Fruit fly (Drosophila melanogaster) whole organism, embryonic: ENCODE measurements around the gene Cdc37.

Experiments
- Adf1 ChIP-seq: fragments of 200-800 bp; sonication (Bioruptor generic); IDR thresholded peaks from 2 replicates; pipeline ENCODE4 v1.3.6; 2022; ENCODE audit warnings: missing biosample characterization, missing genetic modification characterization
- Aef1 ChIP-seq: fragments of 200-800 bp; sonication (Bioruptor generic); IDR thresholded peaks from 3 replicates; pipeline ENCODE4 v1.3.6; 2022; ENCODE audit warnings: missing biosample characterization, missing genetic modification characterization
- Atf6 ChIP-seq: fragments of 200-800 bp; sonication (Bioruptor generic); IDR thresholded peaks from 2 replicates; pipeline ENCODE4 v1.3.6; 2022; ENCODE audit warnings: missing biosample characterization, missing genetic modification characterization
- BEAF-32 ChIP-seq: fragments of 200-800 bp; sonication (Bioruptor generic); optimal IDR thresholded peaks from 3 replicates; lab custom pipeline; 2017; ENCODE audit warnings: missing biosample characterization, missing genetic modification characterization, mild to moderate bottlenecking, moderate library complexity, missing genetic modification reagents
- Bdp1 ChIP-seq: fragments of 200-800 bp; sonication (Bioruptor generic); optimal IDR thresholded peaks from 3 replicates; lab custom pipeline; 2016; ENCODE audit warnings: missing biosample characterization, missing genetic modification characterization
- CG11085 ChIP-seq: fragments of 200-800 bp; sonication (Bioruptor generic); IDR thresholded peaks from 2 replicates; pipeline ENCODE4 v1.3.6; 2022; ENCODE audit warnings: missing biosample characterization, missing genetic modification characterization
- CG11093 ChIP-seq: fragments of 200-800 bp; sonication (Bioruptor generic); IDR thresholded peaks from 3 replicates; pipeline ENCODE4 v1.3.6; 2022; ENCODE audit warnings: missing biosample characterization, missing genetic modification characterization
- CG11247 ChIP-seq: fragments of 200-800 bp; sonication (Bioruptor generic); IDR thresholded peaks from 2 replicates; pipeline ENCODE4 v1.3.6; 2022; ENCODE audit warnings: missing biosample characterization, missing genetic modification characterization
- CG12219 ChIP-seq: fragments of 200-800 bp; sonication (Bioruptor generic); optimal IDR thresholded peaks from 3 replicates; lab custom pipeline; 2018; ENCODE audit warnings: missing biosample characterization, mild to moderate bottlenecking, missing genetic modification characterization
- CG12236 ChIP-seq: fragments of 200-800 bp; sonication (Bioruptor generic); optimal IDR thresholded peaks from 2 replicates; lab custom pipeline; 2016; ENCODE audit warnings: missing biosample characterization, missing genetic modification characterization
- CG12299 ChIP-seq: fragments of 200-800 bp; sonication (Bioruptor generic); optimal IDR thresholded peaks from 2 replicates; lab custom pipeline; 2018; ENCODE audit warnings: missing biosample characterization, mild to moderate bottlenecking, missing genetic modification characterization
- CG13894 ChIP-seq: fragments of 200-800 bp; sonication (Bioruptor generic); optimal IDR thresholded peaks from 3 replicates; lab custom pipeline; 2018; ENCODE audit warnings: missing biosample characterization, mild to moderate bottlenecking, missing genetic modification characterization, moderate library complexity
- CG14710 ChIP-seq: fragments of 200-800 bp; sonication (Bioruptor generic); optimal IDR thresholded peaks from 3 replicates; lab custom pipeline; 2019; ENCODE audit warnings: missing biosample characterization, mild to moderate bottlenecking, missing genetic modification characterization, moderate library complexity
- CG15269 ChIP-seq: fragments of 200-800 bp; sonication (Bioruptor generic); optimal IDR thresholded peaks from 2 replicates; lab custom pipeline; 2018; ENCODE audit warnings: missing biosample characterization, mild to moderate bottlenecking, missing genetic modification characterization, moderate library complexity
- CG1602 ChIP-seq: fragments of 200-800 bp; sonication (Bioruptor generic); optimal IDR thresholded peaks from 3 replicates; lab custom pipeline; 2016; ENCODE audit warnings: missing biosample characterization, missing genetic modification characterization
- CG17186 ChIP-seq: fragments of 200-800 bp; sonication (Bioruptor generic); optimal IDR thresholded peaks from 3 replicates; lab custom pipeline; 2017; ENCODE audit warnings: missing biosample characterization, missing genetic modification reagents, missing genetic modification characterization
- CG17802 ChIP-seq: fragments of 200-800 bp; sonication (Bioruptor generic); optimal IDR thresholded peaks from 2 replicates; lab custom pipeline; 2018; ENCODE audit warnings: missing biosample characterization, mild to moderate bottlenecking, missing genetic modification characterization, moderate library complexity
- CG30403 ChIP-seq: fragments of 200-800 bp; sonication (Bioruptor generic); optimal IDR thresholded peaks from 3 replicates; lab custom pipeline; 2016; ENCODE audit warnings: missing biosample characterization, missing genetic modification characterization
- CG31224 ChIP-seq: fragments of 200-800 bp; sonication (Bioruptor generic); IDR thresholded peaks from 2 replicates; pipeline ENCODE4 v1.3.6; 2022; ENCODE audit warnings: missing biosample characterization, missing genetic modification characterization
- CG34224 ChIP-seq: fragments of 200-800 bp; sonication (Bioruptor generic); IDR thresholded peaks from 3 replicates; pipeline ENCODE4 v1.3.6; 2022; ENCODE audit warnings: missing biosample characterization, missing genetic modification characterization; ENCODE audit not compliant: partially characterized antibody
- CG4424 ChIP-seq: fragments of 200-800 bp; sonication (Bioruptor generic); optimal IDR thresholded peaks from 3 replicates; lab custom pipeline; 2016; ENCODE audit warnings: missing biosample characterization, missing genetic modification characterization
- CG6272 ChIP-seq: fragments of 200-800 bp; sonication (Bioruptor generic); IDR thresholded peaks from 2 replicates; pipeline ENCODE4 v1.3.6; 2022; ENCODE audit warnings: missing biosample characterization, missing genetic modification characterization
- CG6683 ChIP-seq: fragments of 200-800 bp; sonication (Bioruptor generic); optimal IDR thresholded peaks from 2 replicates; lab custom pipeline; 2017; ENCODE audit warnings: missing biosample characterization, mild to moderate bottlenecking, missing genetic modification characterization, missing genetic modification reagents
- CG7357 ChIP-seq: fragments of 200-800 bp; sonication (Bioruptor generic); IDR thresholded peaks from 3 replicates; pipeline ENCODE4 v1.3.6; 2022; ENCODE audit warnings: missing biosample characterization, missing genetic modification characterization
- CG9727 ChIP-seq: fragments of 200-800 bp; sonication (Bioruptor generic); optimal IDR thresholded peaks from 3 replicates; lab custom pipeline; 2017; ENCODE audit warnings: missing biosample characterization, mild to moderate bottlenecking, missing genetic modification characterization
- Chrac-16 ChIP-seq: fragments of 200-800 bp; sonication (Bioruptor generic); optimal IDR thresholded peaks from 3 replicates; lab custom pipeline; 2016; ENCODE audit warnings: missing biosample characterization, missing genetic modification characterization
- Dp ChIP-seq: fragments of 200-800 bp; sonication (Bioruptor generic); optimal IDR thresholded peaks from 2 replicates; lab custom pipeline; 2018; ENCODE audit warnings: missing biosample characterization, mild to moderate bottlenecking, missing genetic modification characterization, moderate library complexity
- Ets65A ChIP-seq: fragments of 200-800 bp; sonication (Bioruptor generic); peaks from one replicate; lab custom pipeline; 2016; ENCODE audit warnings: missing biosample characterization, missing genetic modification characterization
- Ptx1 ChIP-seq: fragments of 200-800 bp; sonication (Bioruptor generic); IDR thresholded peaks from 2 replicates; pipeline ENCODE4 v1.3.6; 2022; ENCODE audit warnings: missing biosample characterization, missing genetic modification characterization
- Trl ChIP-seq, 3 experiments: fragments of >200 bp in 2 of 3; fragments of 200-800 bp in 1 of 3; sonication (Bioruptor generic) in 1 of 3; optimal IDR thresholded peaks; 2 replicates in 1 of 3; 3 replicates in 2 of 3; lab custom pipeline; 2016 to 2017; ENCODE audit warnings: missing biosample characterization in 1 of 3, missing genetic modification characterization in 1 of 3
- al ChIP-seq: fragments of 200-800 bp; sonication (Bioruptor generic); IDR thresholded peaks from 2 replicates; pipeline ENCODE4 v1.3.6; 2022; ENCODE audit warnings: missing biosample characterization, missing genetic modification characterization
- ci ChIP-seq: fragments of 200-800 bp; sonication (Bioruptor generic); IDR thresholded peaks from 3 replicates; pipeline ENCODE4 v1.3.6; 2022; ENCODE audit warnings: missing biosample characterization, missing genetic modification characterization
- crp ChIP-seq, 2 experiments: fragments of 200-800 bp; sonication (Bioruptor generic); optimal IDR thresholded peaks; 2 replicates in 1 of 2; 3 replicates in 1 of 2; lab custom pipeline; 2017; ENCODE audit warnings: missing biosample characterization in 2 of 2, missing genetic modification characterization in 2 of 2, mild to moderate bottlenecking in 1 of 2, moderate library complexity in 1 of 2
- grn ChIP-seq: fragments of 200-800 bp; sonication (Bioruptor generic); optimal IDR thresholded peaks from 3 replicates; lab custom pipeline; 2017; ENCODE audit warnings: missing biosample characterization, missing genetic modification characterization
- her ChIP-seq: fragments of 200-800 bp; sonication (Bioruptor generic); optimal IDR thresholded peaks from 2 replicates; lab custom pipeline; 2016; ENCODE audit warnings: missing biosample characterization, missing genetic modification characterization
- jigr1 ChIP-seq: fragments of 200-800 bp; sonication (Bioruptor generic); IDR thresholded peaks from 3 replicates; pipeline ENCODE4 v1.3.6; 2022; ENCODE audit warnings: missing biosample characterization, missing genetic modification characterization
- knrl ChIP-seq: fragments of 200-800 bp; sonication (Bioruptor generic); IDR thresholded peaks from 3 replicates; pipeline ENCODE4 v1.3.6; 2022; ENCODE audit warnings: missing biosample characterization, missing genetic modification characterization; ENCODE audit not compliant: partially characterized antibody
- lmd ChIP-seq: fragments of 200-800 bp; sonication (Bioruptor generic); IDR thresholded peaks from 2 replicates; pipeline ENCODE4 v1.3.6; 2022; ENCODE audit warnings: missing biosample characterization, missing genetic modification characterization
- nmo ChIP-seq: fragments of 200-800 bp; sonication (Bioruptor generic); optimal IDR thresholded peaks from 2 replicates; lab custom pipeline; 2018; ENCODE audit warnings: missing biosample characterization, mild to moderate bottlenecking, missing genetic modification characterization, moderate library complexity
- onecut ChIP-seq: fragments of 200-800 bp; sonication (Bioruptor generic); IDR thresholded peaks from 2 replicates; pipeline ENCODE4 v1.3.6; 2022; ENCODE audit warnings: missing biosample characterization, missing genetic modification characterization
- otp ChIP-seq: fragments of 200-800 bp; sonication (Bioruptor generic); IDR thresholded peaks from 3 replicates; pipeline ENCODE4, ENCODE4 v1.3.6; 2022; ENCODE audit warnings: missing biosample characterization, missing genetic modification characterization
- pnt ChIP-seq: fragments of 200-800 bp; sonication (Bioruptor generic); optimal IDR thresholded peaks from 3 replicates; lab custom pipeline; 2016; ENCODE audit warnings: missing biosample characterization, missing genetic modification characterization
- psq ChIP-seq: fragments of 200-800 bp; sonication (Bioruptor generic); optimal IDR thresholded peaks from 2 replicates; lab custom pipeline; 2017; ENCODE audit warnings: missing biosample characterization, missing genetic modification characterization
- ranshi ChIP-seq: fragments of 200-800 bp; sonication (Bioruptor generic); IDR thresholded peaks from 2 replicates; pipeline ENCODE4 v1.3.6; 2022; ENCODE audit warnings: missing biosample characterization, missing genetic modification characterization
- sens ChIP-seq: fragments of 200-800 bp; sonication (Bioruptor generic); peaks from one replicate; lab custom pipeline; 2016; ENCODE audit warnings: missing biosample characterization, missing genetic modification characterization
- tin ChIP-seq: fragments of 200-800 bp; sonication (Bioruptor generic); optimal IDR thresholded peaks from 3 replicates; lab custom pipeline; 2016; ENCODE audit warnings: missing biosample characterization, missing genetic modification characterization
- zen2 ChIP-seq: fragments of 200-800 bp; sonication (Bioruptor generic); IDR thresholded peaks from 3 replicates; pipeline ENCODE4 v1.3.6; 2022; ENCODE audit warnings: missing biosample characterization, missing genetic modification characterization; ENCODE audit not compliant: partially characterized antibody

Gene Cdc37

dm6 chr3L:1794164-1794942 is 839 bp upstream of the Cdc37 start (continued):
- TF ChIP-seq CG34224 (GFP tag; lab: Robert Waterston, UW), result no peak; the same call in 2 of the 3 replicates
- TF ChIP-seq Trl (optimal IDR thresholded peaks at IDR 0.05; lab: Kevin White, UChicago), result peak; percentile 86 to 97
- TF ChIP-seq Trl (GFP tag; optimal IDR thresholded peaks at IDR 0.05; lab: Kevin White, UChicago), result peak; percentile 8
- peak; percentile 11; the same call in 1 of the 2 replicates for TF ChIP-seq ranshi
- no peak for TF ChIP-seq CG1602
- no peak for TF ChIP-seq CG6683
- TF ChIP-seq CG11093 (GFP tag; lab: Robert Waterston, UW), result no peak
- TF ChIP-seq pnt (GFP tag; lab: Kevin White, UChicago), result no peak
- peak; percentile 31 for TF ChIP-seq CG9727 (GFP tag; lab: Kevin White, UChicago)
- peak; percentile 17 for TF ChIP-seq nmo (GFP tag; lab: Kevin White, UChicago)

DNA sequence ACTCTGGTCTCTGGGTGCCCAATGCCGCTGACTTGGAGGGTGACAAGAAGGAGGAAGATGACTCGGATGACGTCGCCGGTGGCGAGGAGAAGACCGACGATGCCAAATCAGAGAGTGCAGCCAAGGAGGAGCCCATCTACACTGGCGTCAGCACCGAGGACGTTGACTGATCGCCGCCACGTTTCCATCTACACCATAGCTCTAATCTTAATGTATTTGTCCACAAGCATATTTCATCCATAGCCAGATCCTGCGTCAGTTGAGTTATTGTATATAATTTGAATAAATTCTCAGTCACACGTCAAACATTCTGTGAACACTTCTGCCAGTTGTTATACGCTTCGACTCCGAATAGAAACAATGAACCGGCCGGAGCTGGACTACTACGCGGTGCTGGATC is 1.8 kb downstream of the Cdc37 start, which contains the start of gene CG12020:
CG12020 (plus strand) TSS at position 301 of the 400 bp plus-strand sequence.
- peak; percentile 28 for TF ChIP-seq sens (GFP tag; lab: Kevin White, UChicago)
- no peak for TF ChIP-seq CG6272 (GFP tag; lab: Robert Waterston, UW)

DNA sequence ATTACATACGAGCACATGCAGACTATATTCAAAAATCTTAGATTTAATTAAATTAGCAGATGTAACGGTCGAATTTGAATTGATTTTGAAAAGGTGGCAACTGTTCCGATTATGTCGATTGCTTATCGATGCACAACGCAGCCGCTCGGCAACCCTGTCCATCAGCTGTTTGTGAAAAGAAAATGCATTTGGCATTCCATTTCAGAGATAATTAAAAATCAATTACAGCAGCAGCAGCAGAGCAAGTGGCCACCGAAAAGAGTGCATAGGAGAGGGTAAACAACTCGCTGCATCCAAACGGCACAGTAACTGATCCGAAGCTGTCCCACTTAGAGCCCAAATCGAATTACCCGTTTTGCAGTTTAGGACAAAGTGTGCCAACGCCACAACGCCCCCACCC is 3.5 kb downstream of the Cdc37 start, which contains the start of gene Patj:
Patj (plus strand) TSS at position 155 of the 400 bp plus-strand sequence.
- TF ChIP-seq Ptx1 (GFP tag; lab: Robert Waterston, UW), result no peak
- no peak for TF ChIP-seq al
- TF ChIP-seq CG12236 (GFP tag; lab: Kevin White, UChicago), result no peak
- TF ChIP-seq CG13894 (tag; lab: Kevin White, UChicago), result no peak
- TF ChIP-seq CG7357, result no peak
- no peak for TF ChIP-seq Atf6
- TF ChIP-seq Chrac-16 (GFP tag; lab: Kevin White, UChicago), result no peak
- 0 out of 3 replicates have a peak, but pooled peaks have one; percentile 32 for TF ChIP-seq ci
- TF ChIP-seq tin (GFP tag; lab: Kevin White, UChicago), result no peak
- peak; percentile 3 for TF ChIP-seq CG17186 (GFP tag; lab: Kevin White, UChicago)
- TF ChIP-seq her (GFP tag; lab: Kevin White, UChicago), result no peak
- no peak for TF ChIP-seq CG30403 (GFP tag; lab: Kevin White, UChicago)
- peak; percentile 59 for TF ChIP-seq BEAF-32 (GFP tag; lab: Kevin White, UChicago)
- TF ChIP-seq CG12219 (GFP tag; lab: Kevin White, UChicago), result no peak
- TF ChIP-seq Ets65A (GFP tag; lab: Kevin White, UChicago), result no peak
- TF ChIP-seq Aef1 (GFP tag; lab: Robert Waterston, UW), result no peak
- TF ChIP-seq otp (GFP tag; lab: Robert Waterston, UW), result peak; percentile 47
- no peak for TF ChIP-seq CG11247 (GFP tag; lab: Robert Waterston, UW)
- TF ChIP-seq CG11085, result no peak
- TF ChIP-seq crp (GFP tag; optimal IDR thresholded peaks at IDR 0.05; lab: Kevin White, UChicago), result peak; percentile 81 to 97
- no peak for TF ChIP-seq CG15269
- TF ChIP-seq grn, result no peak
- TF ChIP-seq CG17802 (tag; lab: Kevin White, UChicago), result no peak
- TF ChIP-seq Bdp1 (GFP tag; lab: Kevin White, UChicago), result no peak
- TF ChIP-seq CG12299 (tag; lab: Kevin White, UChicago), result no peak
- TF ChIP-seq Adf1 (GFP tag; lab: Robert Waterston, UW), result no peak
- peak; percentile 69 for TF ChIP-seq Dp (GFP tag; lab: Kevin White, UChicago)
- TF ChIP-seq CG31224 (GFP tag; lab: Robert Waterston, UW), result no peak
- TF ChIP-seq lmd, result no peak
- no peak for TF ChIP-seq jigr1 (GFP tag; lab: Robert Waterston, UW)
- TF ChIP-seq CG14710, result peak; percentile 53
- TF ChIP-seq knrl (GFP tag; lab: Robert Waterston, UW), result no peak
- TF ChIP-seq onecut, result peak; percentile 17; the same call in 1 of the 2 replicates
- TF ChIP-seq psq (GFP tag; lab: Kevin White, UChicago), result no peak
- TF ChIP-seq CG4424, result no peak
- peak; percentile 7; the same call in 1 of the 3 replicates for TF ChIP-seq zen2 (GFP tag; lab: Robert Waterston, UW)
